Worm (Caenorhabditis elegans) whole organism, L1 larva: ENCODE results near the gene ptr-25.

Experiments
- C16A3.4 ChIP-seq: fragments of 150-350 bp; optimal IDR thresholded peaks from 2 replicates; lab custom pipeline; 2014; ENCODE audit warnings: missing biosample characterization, missing genetic modification characterization
- F16B12.6 ChIP-seq: fragments of 150-350 bp; optimal IDR thresholded peaks from 2 replicates; lab custom pipeline; 2014; ENCODE audit warnings: missing biosample characterization, missing genetic modification characterization
- Y116A8C.19 ChIP-seq: sonication (generic microtip); optimal IDR thresholded peaks from 2 replicates; lab custom pipeline; 2016; ENCODE audit warnings: missing compliant biosample characterization, missing genetic modification characterization, borderline replicate concordance
- aha-1 ChIP-seq: fragments of 150-350 bp; optimal IDR thresholded peaks from 2 replicates; lab custom pipeline; 2014; ENCODE audit warnings: missing biosample characterization, missing genetic modification characterization
- ceh-63 ChIP-seq: fragments of 200-800 bp; sonication (Bioruptor generic); optimal IDR thresholded peaks from 2 replicates; lab custom pipeline; 2018; ENCODE audit warnings: mild to moderate bottlenecking, missing genetic modification characterization, missing compliant biosample characterization
- ceh-90 ChIP-seq: sonication (generic microtip); optimal IDR thresholded peaks from 2 replicates; lab custom pipeline; 2016; ENCODE audit warnings: missing genetic modification characterization, missing compliant biosample characterization
- dsc-1 ChIP-seq: sonication (generic microtip); optimal IDR thresholded peaks from 2 replicates; lab custom pipeline; 2016; ENCODE audit warnings: mild to moderate bottlenecking, missing genetic modification characterization, missing compliant biosample characterization
- efl-1 ChIP-seq, 4 experiments: fragments of 150-350 bp; optimal IDR thresholded peaks in 3 of 4; peaks in 1 of 4; 1 replicate in 1 of 4; 2 replicates in 3 of 4; lab custom pipeline; 2014; ENCODE audit warnings: missing biosample characterization in 2 of 4, missing genetic modification characterization in 2 of 4, missing genetic modification reagents in 2 of 4
- egl-13 ChIP-seq: sonication (generic microtip); optimal IDR thresholded peaks from 2 replicates; lab custom pipeline; 2016; ENCODE audit warnings: missing genotype, missing genetic modification reagents, missing genetic modification characterization, missing compliant biosample characterization
- egl-27 ChIP-seq, 2 experiments: fragments of 150-350 bp in 1 of 2; sonication (generic microtip); optimal IDR thresholded peaks; 3 replicates each; lab custom pipeline; 2017 to 2018; ENCODE audit warnings: missing biosample characterization in 2 of 2, missing genetic modification characterization in 2 of 2, missing genetic modification reagents in 2 of 2
- elt-3 ChIP-seq, 6 experiments: fragments of 150-350 bp in 1 of 6; sonication (generic microtip); optimal IDR thresholded peaks; 2 replicates each; lab custom pipeline; 2017 to 2018; ENCODE audit warnings: missing biosample characterization in 6 of 6, missing genetic modification characterization in 6 of 6, inconsistent platforms in 1 of 6
- hlh-17 ChIP-seq: fragments of 200-800 bp; sonication (Bioruptor generic); optimal IDR thresholded peaks from 2 replicates; lab custom pipeline; 2018; ENCODE audit warnings: missing genetic modification characterization, mild to moderate bottlenecking, missing compliant biosample characterization, moderate library complexity, borderline replicate concordance
- jun-1 ChIP-seq: fragments of 150-350 bp; optimal IDR thresholded peaks from 2 replicates; lab custom pipeline; 2014; ENCODE audit warnings: missing biosample characterization, missing genetic modification reagents, missing genetic modification characterization
- lin-14 ChIP-seq: fragments of 200-800 bp; sonication (Bioruptor generic); optimal IDR thresholded peaks from 2 replicates; lab custom pipeline; 2018; ENCODE audit warnings: mild to moderate bottlenecking, missing genetic modification characterization, moderate library complexity, missing compliant biosample characterization
- lin-15B ChIP-seq: fragments of 150-350 bp; sonication (generic microtip); optimal IDR thresholded peaks from 3 replicates; lab custom pipeline; 2014; ENCODE audit warnings: missing biosample characterization, missing genetic modification characterization
- lin-35 ChIP-seq, 2 experiments: fragments of 150-350 bp; optimal IDR thresholded peaks; 2 replicates each; lab custom pipeline; 2014; ENCODE audit warnings: missing biosample characterization in 2 of 2, missing genetic modification characterization in 2 of 2, missing genetic modification reagents in 2 of 2
- lin-39 ChIP-seq: fragments of 150-350 bp; optimal IDR thresholded peaks from 2 replicates; lab custom pipeline; 2014; ENCODE audit warnings: missing biosample characterization, missing genetic modification reagents, missing genetic modification characterization
- lsy-2 ChIP-seq, 2 experiments: fragments of 150-350 bp; optimal IDR thresholded peaks; 2 replicates each; lab custom pipeline; 2014; ENCODE audit warnings: missing biosample characterization in 2 of 2, missing genetic modification characterization in 2 of 2
- mdl-1 ChIP-seq, 2 experiments: fragments of 150-350 bp; optimal IDR thresholded peaks; 2 replicates each; lab custom pipeline; 2014 to 2017; ENCODE audit warnings: missing biosample characterization in 2 of 2, missing genetic modification characterization in 2 of 2, inconsistent platforms in 1 of 2
- mep-1 ChIP-seq: fragments of 150-350 bp; optimal IDR thresholded peaks from 2 replicates; lab custom pipeline; 2014; ENCODE audit warnings: missing biosample characterization, missing genetic modification characterization
- nhr-12 ChIP-seq: sonication (generic microtip); optimal IDR thresholded peaks from 2 replicates; lab custom pipeline; 2017; ENCODE audit warnings: missing biosample characterization, missing genetic modification characterization
- nhr-19 ChIP-seq: fragments of 200-800 bp; sonication (Bioruptor generic); conservative IDR thresholded peaks from 2 replicates; pipeline ENCODE4 v1.3.6; 2022; ENCODE audit warnings: missing genetic modification characterization, missing compliant biosample characterization
- nhr-20 ChIP-seq: sonication (generic microtip); optimal IDR thresholded peaks from 2 replicates; lab custom pipeline; 2016; ENCODE audit warnings: mild to moderate bottlenecking, missing genetic modification characterization, missing compliant biosample characterization
- nhr-28 ChIP-seq: fragments of 150-350 bp; optimal IDR thresholded peaks from 2 replicates; lab custom pipeline; 2014; ENCODE audit warnings: missing biosample characterization, missing genetic modification characterization
- nhr-47 ChIP-seq: sonication (generic microtip); optimal IDR thresholded peaks from 2 replicates; lab custom pipeline; 2016; ENCODE audit warnings: mild to moderate bottlenecking, missing genetic modification characterization, moderate library complexity, missing compliant biosample characterization
- nhr-71 ChIP-seq: sonication (generic microtip); optimal IDR thresholded peaks from 2 replicates; lab custom pipeline; 2016; ENCODE audit warnings: mild to moderate bottlenecking, missing genetic modification characterization, moderate library complexity, missing compliant biosample characterization
- nhr-76 ChIP-seq: sonication (generic microtip); optimal IDR thresholded peaks from 2 replicates; lab custom pipeline; 2017; ENCODE audit warnings: missing biosample characterization, missing genetic modification characterization
- nhr-77 ChIP-seq: fragments of 150-350 bp; optimal IDR thresholded peaks from 2 replicates; lab custom pipeline; 2014; ENCODE audit warnings: missing biosample characterization, missing genetic modification characterization
- nhr-84 ChIP-seq: sonication (generic microtip); optimal IDR thresholded peaks from 2 replicates; lab custom pipeline; 2017; ENCODE audit warnings: missing biosample characterization, missing genetic modification characterization
- nhr-85 ChIP-seq: sonication (generic microtip); peaks from one replicate; lab custom pipeline; 2016; ENCODE audit warnings: missing genetic modification characterization, inconsistent platforms, missing compliant biosample characterization
- pag-3 ChIP-seq: sonication (generic microtip); optimal IDR thresholded peaks from 2 replicates; lab custom pipeline; 2017; ENCODE audit warnings: missing genetic modification characterization, mild to moderate bottlenecking, missing compliant biosample characterization, antibody characterized with exemption, borderline replicate concordance; ENCODE audit not compliant: insufficient read depth
- pax-3 ChIP-seq: fragments of 200-800 bp; sonication (Bioruptor generic); optimal IDR thresholded peaks from 2 replicates; lab custom pipeline; 2018; ENCODE audit warnings: mild to moderate bottlenecking, missing genetic modification characterization, moderate library complexity, missing compliant biosample characterization
- rnt-1 ChIP-seq: sonication (generic microtip); optimal IDR thresholded peaks from 2 replicates; lab custom pipeline; 2016; ENCODE audit warnings: mild to moderate bottlenecking, missing genetic modification characterization, moderate library complexity, missing compliant biosample characterization
- skn-1 ChIP-seq: fragments of 150-350 bp; optimal IDR thresholded peaks from 2 replicates; lab custom pipeline; 2014; ENCODE audit warnings: missing biosample characterization, missing genetic modification characterization
- snu-23 ChIP-seq: sonication (generic microtip); optimal IDR thresholded peaks from 2 replicates; lab custom pipeline; 2016; ENCODE audit warnings: missing genetic modification characterization, missing compliant biosample characterization
- unc-130 ChIP-seq: fragments of 150-350 bp; optimal IDR thresholded peaks from 2 replicates; lab custom pipeline; 2017; ENCODE audit warnings: missing biosample characterization, missing genetic modification characterization, inconsistent platforms
- unc-62 ChIP-seq: fragments of 150-350 bp; optimal IDR thresholded peaks from 2 replicates; lab custom pipeline; 2014; ENCODE audit warnings: missing biosample characterization, missing genetic modification reagents, missing genetic modification characterization
- vab-15 ChIP-seq: sonication (generic microtip); optimal IDR thresholded peaks from 2 replicates; lab custom pipeline; 2017; ENCODE audit warnings: missing genotype, mild to moderate bottlenecking, missing genetic modification characterization, missing compliant biosample characterization
- xbp-1 ChIP-seq: sonication (generic microtip); optimal IDR thresholded peaks from 2 replicates; lab custom pipeline; 2016; ENCODE audit warnings: missing genetic modification characterization, missing compliant biosample characterization
- ztf-11 ChIP-seq, 2 experiments: sonication (generic microtip); optimal IDR thresholded peaks; 2 replicates each; lab custom pipeline; 2016 to 2017; ENCODE audit warnings: missing genetic modification characterization in 2 of 2, missing biosample characterization in 1 of 2, missing compliant biosample characterization in 1 of 2

Gene ptr-25

DNA sequence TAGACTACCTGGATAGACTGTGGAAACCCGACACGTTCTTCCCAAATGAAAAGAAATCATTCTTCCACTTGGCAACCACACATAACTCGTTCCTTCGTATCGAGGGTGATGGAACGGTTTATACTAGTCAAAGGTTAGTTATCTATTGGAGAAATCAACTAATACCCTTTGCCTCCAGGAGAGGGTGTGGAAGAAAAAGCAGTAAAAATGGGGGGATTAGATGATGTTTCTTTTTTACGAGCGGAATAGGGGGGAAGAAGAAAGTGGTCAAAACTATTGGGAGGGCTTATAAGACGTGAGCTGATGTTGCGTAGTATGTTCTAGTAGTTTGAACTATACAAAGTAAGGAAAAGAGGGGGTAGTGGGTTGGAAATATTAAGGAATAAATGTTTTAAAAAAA, 35.1 kb downstream of the ptr-25 start:
- TF ChIP-seq lin-14 (GFP tag; lab: Kevin White, UChicago) (no peak), vab-15 (tag; lab: Kevin White, UChicago) (no peak), lin-15B (no peak), nhr-28 (tag; lab: Kevin White, UChicago) (no peak), nhr-85 (tag; lab: Kevin White, UChicago) (no peak), nhr-76 (tag; lab: Kevin White, UChicago) (no peak), mdl-1 (tag; optimal IDR thresholded peaks at IDR 0.05; lab: Kevin White, UChicago) (no peak), C16A3.4 (tag; lab: Kevin White, UChicago) (no peak)

DNA sequence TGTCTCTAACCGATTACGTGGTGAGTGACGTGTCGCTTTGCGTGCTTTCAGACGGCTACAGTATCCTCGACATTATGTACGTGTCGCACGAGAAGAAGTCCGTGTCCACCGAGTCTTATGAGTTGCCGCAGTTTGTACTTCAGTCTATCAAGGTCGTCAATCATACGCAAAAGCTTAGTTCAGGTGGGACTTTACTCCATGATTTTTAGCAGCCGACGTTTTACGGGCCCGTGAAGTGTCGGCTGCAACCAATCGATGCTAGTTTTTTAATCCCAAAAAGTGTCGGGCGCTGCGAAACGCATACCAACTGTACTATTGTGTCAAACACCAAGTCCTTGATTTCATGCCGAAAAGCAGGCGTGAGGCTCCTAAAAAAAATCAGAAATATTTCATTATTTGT, 36.9 kb downstream of the ptr-25 start:
- TF ChIP-seq lin-35 (GFP tag; optimal IDR thresholded peaks at IDR 0.05; lab: Kevin White, UChicago) (no peak), egl-27 (tag; optimal IDR thresholded peaks at IDR 0.05; lab: Kevin White, UChicago) (no peak), lin-39 (tag; lab: Kevin White, UChicago) (no peak), nhr-19 (GFP tag; lab: Robert Waterston, UW) (no peak), egl-13 (tag; lab: Kevin White, UChicago) (no peak)

DNA sequence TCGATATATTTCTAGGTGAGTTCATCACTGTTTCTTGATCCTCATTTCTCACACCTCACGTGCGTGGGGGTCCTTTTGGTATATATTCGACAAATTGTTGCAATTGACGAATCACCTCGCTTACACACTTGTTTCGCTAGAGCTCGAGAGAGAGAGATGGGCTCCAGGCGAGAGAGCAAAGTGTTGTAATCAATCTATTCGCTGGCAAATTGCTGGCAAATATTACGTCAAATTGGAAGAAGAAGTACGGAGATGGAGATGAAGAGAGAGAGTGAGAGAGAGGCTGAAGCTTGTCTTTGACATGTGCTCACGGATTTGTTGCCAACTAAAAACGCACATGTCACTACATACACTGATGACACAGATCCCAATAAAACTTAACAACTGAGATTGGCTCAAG, 38.0 kb downstream of the ptr-25 start:
- no peak for TF ChIP-seq ceh-63
- TF ChIP-seq lsy-2 (tag; optimal IDR thresholded peaks at IDR 0.05; lab: Kevin White, UChicago) = peak; percentile 27 to 48
- peak in 1 of 2 experiments; percentile 7 for TF ChIP-seq mdl-1 (tag; optimal IDR thresholded peaks at IDR 0.05; lab: Kevin White, UChicago)
- TF ChIP-seq nhr-47 (tag; lab: Kevin White, UChicago) = no peak
- TF ChIP-seq hlh-17 (GFP tag; lab: Kevin White, UChicago) = no peak
- TF ChIP-seq pag-3 (tag; lab: Kevin White, UChicago) = peak; percentile 39
- TF ChIP-seq egl-13 (tag; lab: Kevin White, UChicago) = no peak
- peak; percentile 51 for TF ChIP-seq unc-130 (tag; lab: Kevin White, UChicago)
- peak in 1 of 2 experiments; percentile 23 for TF ChIP-seq lin-35 (GFP tag; optimal IDR thresholded peaks at IDR 0.05; lab: Kevin White, UChicago)
- TF ChIP-seq dsc-1 = peak; percentile 40
- TF ChIP-seq lin-14 (GFP tag; lab: Kevin White, UChicago) = peak; percentile 77
- TF ChIP-seq nhr-71 (tag; lab: Kevin White, UChicago) = peak; percentile 70
- peak in 1 of 2 experiments; percentile 23 for TF ChIP-seq efl-1 (optimal IDR thresholded peaks at IDR 0.05; lab: Kevin White, UChicago)
- no peak for TF ChIP-seq efl-1 (GFP tag; optimal IDR thresholded peaks at IDR 0.05 in 1 of 2; lab: Kevin White, UChicago)
- TF ChIP-seq ceh-90 (tag; lab: Kevin White, UChicago) = no peak
- TF ChIP-seq aha-1 (tag; lab: Kevin White, UChicago) = no peak
- TF ChIP-seq rnt-1 = peak; percentile 72
- TF ChIP-seq nhr-20 (tag; lab: Kevin White, UChicago) = peak; percentile 11
- TF ChIP-seq vab-15 (tag; lab: Kevin White, UChicago) = peak; percentile 98
- peak; percentile 19; the same call in 1 of the 2 replicates for TF ChIP-seq nhr-19 (GFP tag; lab: Robert Waterston, UW)
- peak; percentile 53 for TF ChIP-seq snu-23
- TF ChIP-seq xbp-1 (tag; lab: Kevin White, UChicago) = no peak
- TF ChIP-seq lin-39 (tag; lab: Kevin White, UChicago) = peak; percentile 11

DNA sequence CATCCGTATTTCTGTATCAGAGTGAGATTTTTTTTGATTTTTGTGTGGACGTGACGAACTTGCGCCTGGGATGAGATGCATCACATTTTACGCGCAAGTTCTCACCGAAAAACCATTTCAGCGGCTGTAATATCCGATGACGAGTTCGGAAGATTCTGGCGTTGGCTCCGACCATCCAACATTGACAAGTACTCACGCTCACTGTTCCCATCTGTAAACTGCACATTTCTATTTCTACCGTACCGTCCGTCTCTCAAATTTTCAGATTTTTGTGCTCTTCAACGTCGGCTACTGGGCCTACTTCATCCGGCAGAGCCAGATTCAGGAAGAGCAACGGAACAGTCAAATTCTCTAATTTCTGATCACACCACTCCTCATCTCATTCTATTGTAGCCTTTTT, 39.5 kb downstream of the ptr-25 start:
- no peak for TF ChIP-seq lin-35 (GFP tag; optimal IDR thresholded peaks at IDR 0.05; lab: Kevin White, UChicago)
- TF ChIP-seq efl-1 (optimal IDR thresholded peaks at IDR 0.05; lab: Kevin White, UChicago) = no peak
- TF ChIP-seq efl-1 (GFP tag; optimal IDR thresholded peaks at IDR 0.05 in 1 of 2; lab: Kevin White, UChicago) = peak in 1 of 2 experiments; percentile 79

DNA sequence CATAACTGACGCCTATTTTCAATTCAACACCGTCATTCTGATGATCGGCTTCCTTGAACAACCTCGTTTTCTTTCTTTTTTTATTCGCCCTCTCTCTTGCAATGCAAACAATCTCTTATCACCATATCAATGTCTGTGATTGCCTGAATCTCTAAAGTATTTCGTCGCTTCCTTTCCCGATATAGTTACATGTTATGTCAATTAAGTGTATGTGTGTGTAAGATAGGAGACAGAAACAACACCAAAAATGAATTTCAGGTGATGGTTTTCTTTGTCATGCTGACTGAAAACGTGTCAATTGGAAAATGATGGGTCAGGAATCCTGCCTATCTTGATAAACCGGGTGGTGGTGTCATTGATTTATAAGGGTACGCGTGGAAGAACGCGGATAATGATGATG, 45.4 kb downstream of the ptr-25 start:
- TF ChIP-seq F16B12.6 (tag; lab: Kevin White, UChicago) = no peak
- TF ChIP-seq nhr-77 (tag; lab: Kevin White, UChicago) = no peak
- no peak for TF ChIP-seq nhr-12
- TF ChIP-seq pag-3 (tag; lab: Kevin White, UChicago) = no peak
- no peak for TF ChIP-seq nhr-28 (tag; lab: Kevin White, UChicago)
- peak; percentile 23 for TF ChIP-seq nhr-71 (tag; lab: Kevin White, UChicago)
- peak in 5 of 6 experiments; percentile 48 to 95 (median 70) for TF ChIP-seq elt-3 (tag; optimal IDR thresholded peaks at IDR 0.05; lab: Kevin White, UChicago)
- no peak for TF ChIP-seq unc-62 (GFP tag; lab: Kevin White, UChicago)
- peak; percentile 36 for TF ChIP-seq snu-23
- peak; percentile 44 for TF ChIP-seq mep-1 (tag; lab: Kevin White, UChicago)
- TF ChIP-seq pax-3 (tag; lab: Kevin White, UChicago) = no peak
- no peak for TF ChIP-seq ztf-11 (tag; optimal IDR thresholded peaks at IDR 0.05; lab: Kevin White, UChicago)
- TF ChIP-seq skn-1 = no peak
- no peak for TF ChIP-seq efl-1 (optimal IDR thresholded peaks at IDR 0.05; lab: Kevin White, UChicago)
- TF ChIP-seq efl-1 (GFP tag; optimal IDR thresholded peaks at IDR 0.05 in 1 of 2; lab: Kevin White, UChicago) = peak in 1 of 2 experiments; percentile 91
- peak in 1 of 2 experiments; percentile 26 for TF ChIP-seq lsy-2 (tag; optimal IDR thresholded peaks at IDR 0.05; lab: Kevin White, UChicago)
- TF ChIP-seq lin-39 (tag; lab: Kevin White, UChicago) = no peak
- no peak for TF ChIP-seq unc-130 (tag; lab: Kevin White, UChicago)
- peak in 1 of 2 experiments; percentile 72 for TF ChIP-seq lin-35 (GFP tag; optimal IDR thresholded peaks at IDR 0.05; lab: Kevin White, UChicago)
- TF ChIP-seq nhr-84 (tag; lab: Kevin White, UChicago) = no peak
- peak in 1 of 2 experiments; percentile 45 for TF ChIP-seq mdl-1 (tag; optimal IDR thresholded peaks at IDR 0.05; lab: Kevin White, UChicago)
- TF ChIP-seq jun-1 (tag; lab: Kevin White, UChicago) = peak; percentile 62
- no peak for TF ChIP-seq Y116A8C.19
